Worm (Caenorhabditis elegans) whole organism, L3 larva: ENCODE data around the gene F44F4.9.

Experiments used
- ZK546.5 ChIP-seq: sonication (generic microtip); optimal IDR thresholded peaks from 2 replicates; lab custom pipeline; 2017; ENCODE audit warnings: missing biosample characterization, missing genetic modification characterization
- aly-2 ChIP-seq: fragments of 150-350 bp; optimal IDR thresholded peaks from 2 replicates; lab custom pipeline; 2014; ENCODE audit warnings: missing biosample characterization, missing genetic modification characterization
- ama-1 ChIP-seq: fragments of 150-350 bp; optimal IDR thresholded peaks from 2 replicates; lab custom pipeline; 2018
- ceh-16 ChIP-seq: sonication (generic microtip); optimal IDR thresholded peaks from 2 replicates; lab custom pipeline; 2017; ENCODE audit warnings: missing biosample characterization, missing genetic modification characterization
- ceh-28 ChIP-seq: fragments of 150-350 bp; optimal IDR thresholded peaks from 2 replicates; lab custom pipeline; 2014; ENCODE audit warnings: missing biosample characterization, missing genetic modification reagents, missing genetic modification characterization
- egl-27 ChIP-seq: sonication (generic microtip); optimal IDR thresholded peaks from 4 replicates; lab custom pipeline; 2017; ENCODE audit warnings: missing biosample characterization, missing genetic modification reagents, missing genetic modification characterization
- elt-1 ChIP-seq: fragments of 150-350 bp; optimal IDR thresholded peaks from 2 replicates; lab custom pipeline; 2014; ENCODE audit warnings: missing biosample characterization, missing genetic modification characterization
- elt-3 ChIP-seq, 3 experiments: fragments of 150-350 bp in 1 of 3; sonication (generic microtip) in 2 of 3; optimal IDR thresholded peaks; 2 replicates in 2 of 3; 4 replicates in 1 of 3; lab custom pipeline; 2014 to 2017; ENCODE audit warnings: missing biosample characterization in 3 of 3, missing genetic modification characterization in 3 of 3
- eor-1 ChIP-seq, 2 experiments: fragments of 150-350 bp; optimal IDR thresholded peaks; 2 replicates each; lab custom pipeline; 2014 to 2018; ENCODE audit warnings: missing biosample characterization in 2 of 2, missing genetic modification characterization in 2 of 2
- fkh-2 ChIP-seq: fragments of 150-350 bp; optimal IDR thresholded peaks from 2 replicates; lab custom pipeline; 2014; ENCODE audit warnings: missing biosample characterization, missing genetic modification reagents, missing genetic modification characterization
- fos-1 ChIP-seq: fragments of 150-350 bp; optimal IDR thresholded peaks from 2 replicates; lab custom pipeline; 2014; ENCODE audit warnings: missing biosample characterization, missing genetic modification characterization
- hmg-11 ChIP-seq: sonication (generic microtip); optimal IDR thresholded peaks from 2 replicates; lab custom pipeline; 2016; ENCODE audit warnings: missing genetic modification characterization, missing compliant biosample characterization
- jun-1 ChIP-seq: fragments of 150-350 bp; optimal IDR thresholded peaks from 2 replicates; lab custom pipeline; 2014; ENCODE audit warnings: missing biosample characterization, missing genetic modification reagents, missing genetic modification characterization
- lin-15B ChIP-seq: fragments of 150-350 bp; optimal IDR thresholded peaks from 2 replicates; lab custom pipeline; 2014; ENCODE audit warnings: missing biosample characterization, missing genetic modification characterization
- lin-39 ChIP-seq: fragments of 150-350 bp; optimal IDR thresholded peaks from 2 replicates; lab custom pipeline; 2018; ENCODE audit warnings: missing biosample characterization, missing genetic modification reagents, missing genetic modification characterization
- lsy-12 ChIP-seq: sonication (generic microtip); optimal IDR thresholded peaks from 2 replicates; lab custom pipeline; 2016; ENCODE audit warnings: mild to moderate bottlenecking, missing genetic modification characterization, missing compliant biosample characterization
- mdl-1 ChIP-seq: fragments of 150-350 bp; optimal IDR thresholded peaks from 2 replicates; lab custom pipeline; 2014; ENCODE audit warnings: missing biosample characterization, missing genetic modification characterization
- mml-1 ChIP-seq: fragments of 150-350 bp; sonication (generic microtip); optimal IDR thresholded peaks from 3 replicates; lab custom pipeline; 2014; ENCODE audit warnings: missing biosample characterization, missing genetic modification characterization
- nfya-1 ChIP-seq: sonication (generic microtip); optimal IDR thresholded peaks from 2 replicates; lab custom pipeline; 2017; ENCODE audit warnings: missing genetic modification characterization, mild to moderate bottlenecking, missing compliant biosample characterization, antibody characterized with exemption, moderate library complexity; ENCODE audit not compliant: insufficient read depth
- nhr-12 ChIP-seq: fragments of 150-350 bp; optimal IDR thresholded peaks from 2 replicates; lab custom pipeline; 2014; ENCODE audit warnings: missing biosample characterization, missing genetic modification characterization
- nhr-23 ChIP-seq: fragments of 150-350 bp; optimal IDR thresholded peaks from 2 replicates; lab custom pipeline; 2014; ENCODE audit warnings: missing biosample characterization, missing genetic modification reagents, missing genetic modification characterization
- nhr-237 ChIP-seq: fragments of 150-350 bp; optimal IDR thresholded peaks from 2 replicates; lab custom pipeline; 2014; ENCODE audit warnings: missing biosample characterization, missing genetic modification characterization
- nhr-25 ChIP-seq: sonication (generic microtip); optimal IDR thresholded peaks from 2 replicates; lab custom pipeline; 2017; ENCODE audit warnings: missing biosample characterization, missing genetic modification characterization
- nhr-28 ChIP-seq: fragments of 150-350 bp; optimal IDR thresholded peaks from 2 replicates; lab custom pipeline; 2014; ENCODE audit warnings: missing biosample characterization, missing genetic modification characterization
- nhr-43 ChIP-seq: sonication (generic microtip); optimal IDR thresholded peaks from 2 replicates; lab custom pipeline; 2016; ENCODE audit warnings: mild to moderate bottlenecking, missing genetic modification characterization, missing compliant biosample characterization; ENCODE audit not compliant: poor library complexity, severe bottlenecking
- nhr-76 ChIP-seq: fragments of 150-350 bp; sonication (generic microtip); optimal IDR thresholded peaks from 5 replicates; lab custom pipeline; 2014; ENCODE audit warnings: missing biosample characterization, missing genetic modification characterization
- nhr-77 ChIP-seq: fragments of 150-350 bp; optimal IDR thresholded peaks from 2 replicates; lab custom pipeline; 2014; ENCODE audit warnings: missing biosample characterization, missing genetic modification characterization
- pha-4 ChIP-seq: fragments of 150-350 bp; optimal IDR thresholded peaks from 2 replicates; lab custom pipeline; 2014; ENCODE audit warnings: missing biosample characterization, missing genetic modification reagents, missing genetic modification characterization
- pqm-1 ChIP-seq: fragments of 150-350 bp; optimal IDR thresholded peaks from 2 replicates; lab custom pipeline; 2017; ENCODE audit warnings: missing biosample characterization, missing genetic modification characterization, inconsistent platforms
- sea-2 ChIP-seq: fragments of 150-350 bp; sonication (generic microtip); optimal IDR thresholded peaks from 4 replicates; lab custom pipeline; 2014; ENCODE audit warnings: missing biosample characterization, missing genetic modification reagents, missing genetic modification characterization
- snpc-4 ChIP-seq: fragments of 150-350 bp; optimal IDR thresholded peaks from 2 replicates; lab custom pipeline; 2014; ENCODE audit warnings: missing biosample characterization, missing genetic modification characterization
- tbx-2 ChIP-seq: sonication (generic microtip); optimal IDR thresholded peaks from 2 replicates; lab custom pipeline; 2016; ENCODE audit warnings: mild to moderate bottlenecking, missing genetic modification characterization, missing compliant biosample characterization
- unc-39 ChIP-seq: sonication (generic microtip); optimal IDR thresholded peaks from 4 replicates; lab custom pipeline; 2017; ENCODE audit warnings: missing biosample characterization, missing genetic modification characterization
- unc-62 ChIP-seq: fragments of 150-350 bp; sonication (generic microtip); optimal IDR thresholded peaks from 4 replicates; lab custom pipeline; 2014; ENCODE audit warnings: missing biosample characterization, missing genetic modification reagents, missing genetic modification characterization
- zag-1 ChIP-seq: fragments of 150-350 bp; optimal IDR thresholded peaks from 2 replicates; lab custom pipeline; 2014; ENCODE audit warnings: missing biosample characterization, missing genetic modification characterization
- ztf-11 ChIP-seq: fragments of 150-350 bp; optimal IDR thresholded peaks from 2 replicates; lab custom pipeline; 2014; ENCODE audit warnings: missing biosample characterization, missing genetic modification characterization
- ztf-4 ChIP-seq: fragments of 150-350 bp; optimal IDR thresholded peaks from 2 replicates; lab custom pipeline; 2014; ENCODE audit warnings: missing biosample characterization, missing genetic modification characterization

The F44F4.9 gene

ce11 chrII:10915732-10916131 is at the start of gene F44F4.9:
TSS of gene F44F4.9 (minus strand) at chrII:10915832.
- TF ChIP-seq egl-27 (tag; lab: Kevin White, UChicago) (no peak), ama-1 (lab: Kevin White, UChicago) (no peak), fos-1 (no peak), ztf-4 (tag; lab: Kevin White, UChicago) (no peak), nhr-23 (no peak), aly-2 (tag; lab: Kevin White, UChicago) (no peak), hmg-11 (tag; lab: Kevin White, UChicago) (no peak), eor-1 (tag; optimal IDR thresholded peaks at IDR 0.05; lab: Kevin White, UChicago) (no peak), snpc-4 (no peak), ZK546.5 (tag; lab: Kevin White, UChicago) (no peak), fkh-2 (no peak), nfya-1 (tag; lab: Kevin White, UChicago) (no peak), unc-62 (GFP tag; lab: Kevin White, UChicago) (no peak)

- no peak for TF ChIP-seq elt-3 (tag; optimal IDR thresholded peaks at IDR 0.05; lab: Kevin White, UChicago)
- no peak for TF ChIP-seq nhr-12 (tag; lab: Kevin White, UChicago)
- TF ChIP-seq hmg-11 (tag; lab: Kevin White, UChicago) = no peak
- TF ChIP-seq sea-2 (GFP tag; lab: Kevin White, UChicago) = no peak
- TF ChIP-seq, all 47 proteins: peak for 0
Observed at ce11 chrII:10964748-10965147, 49.1 kb upstream of the F44F4.9 start.

ce11 chrII:10959676-10960075 is 44.0 kb upstream of the F44F4.9 start:
- TF ChIP-seq nhr-237 (tag; lab: Kevin White, UChicago) = no peak
- TF ChIP-seq nhr-77 = no peak
- no peak for TF ChIP-seq elt-1 (tag; lab: Kevin White, UChicago)
- no peak for TF ChIP-seq nfya-1 (tag; lab: Kevin White, UChicago)
- no peak for TF ChIP-seq jun-1 (tag; lab: Kevin White, UChicago)
- no peak for TF ChIP-seq snpc-4
- TF ChIP-seq nhr-25 (tag; lab: Kevin White, UChicago) = no peak
- TF ChIP-seq lin-15B = no peak
- TF ChIP-seq unc-39 (tag; lab: Kevin White, UChicago) = no peak
- no peak for TF ChIP-seq tbx-2 (tag; lab: Kevin White, UChicago)
- no peak for TF ChIP-seq aly-2 (tag; lab: Kevin White, UChicago)
- TF ChIP-seq eor-1 (tag; optimal IDR thresholded peaks at IDR 0.05; lab: Kevin White, UChicago) = no peak
- no peak for TF ChIP-seq mdl-1 (tag; lab: Kevin White, UChicago)
- TF ChIP-seq pqm-1 (tag; lab: Kevin White, UChicago) = no peak
- no peak for TF ChIP-seq zag-1 (tag; lab: Kevin White, UChicago)
- no peak for TF ChIP-seq ztf-11 (tag; lab: Kevin White, UChicago)

ce11 chrII:10959138-10959537 is 43.5 kb upstream of the F44F4.9 start:
- TF ChIP-seq nhr-25 (tag; lab: Kevin White, UChicago) (no peak), zag-1 (tag; lab: Kevin White, UChicago) (no peak), nhr-43 (no peak), ceh-28 (tag; lab: Kevin White, UChicago) (no peak), mml-1 (no peak), ceh-16 (tag; lab: Kevin White, UChicago) (no peak), elt-1 (tag; lab: Kevin White, UChicago) (peak; percentile 90), nhr-28 (tag; lab: Kevin White, UChicago) (no peak), nhr-23 (no peak), sea-2 (GFP tag; lab: Kevin White, UChicago) (no peak), ztf-11 (tag; lab: Kevin White, UChicago) (no peak), unc-62 (GFP tag; lab: Kevin White, UChicago) (peak; percentile 16), pha-4 (tag; lab: Kevin White, UChicago) (no peak), nfya-1 (tag; lab: Kevin White, UChicago) (no peak), unc-39 (tag; lab: Kevin White, UChicago) (no peak), nhr-76 (tag; lab: Kevin White, UChicago) (no peak), lin-39 (tag; lab: Kevin White, UChicago) (peak; percentile 51), mdl-1 (tag; lab: Kevin White, UChicago) (no peak), ztf-4 (tag; lab: Kevin White, UChicago) (no peak), lsy-12 (tag; lab: Kevin White, UChicago) (no peak)
